Worm (Caenorhabditis elegans): ENCODE results near the gene Y69A2AL.2.

Gene Y69A2AL.2

ce11 chrIV:2461396-2461795 is 20.7 kb upstream of the Y69A2AL.2 start:
- TF ChIP-seq elt-3 (tag; optimal IDR thresholded peaks at IDR 0.05) (no peak), zip-8 (tag; optimal IDR thresholded peaks at IDR 0.05) (peak; percentile 97)

DNA sequence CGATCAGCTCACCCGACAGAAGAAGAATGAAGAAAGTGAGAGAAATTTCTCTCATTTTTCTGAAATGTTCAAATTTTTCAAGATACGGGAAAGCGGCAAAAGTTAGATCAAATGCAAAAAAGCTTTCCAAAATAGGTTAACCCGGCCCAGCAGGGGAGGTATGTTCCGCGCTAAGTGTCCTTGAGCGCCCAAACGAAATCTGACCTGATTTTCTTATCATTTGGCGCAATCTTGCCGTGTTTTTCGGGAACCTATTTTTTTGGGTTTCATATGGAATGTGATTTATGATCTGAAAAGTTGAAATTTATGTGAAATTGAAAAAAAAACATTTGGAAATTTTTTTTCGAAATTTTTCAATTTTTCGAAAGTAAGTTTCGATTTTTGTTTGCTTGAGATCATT is 18.7 kb upstream of the Y69A2AL.2 start, which contains the start of gene cdh-10:
cdh-10 (minus strand) TSS at position 59 of the 400 bp plus-strand sequence.
- TF ChIP-seq nhr-2 (tag; optimal IDR thresholded peaks at IDR 0.05) (no peak), snpc-4 (tag; optimal IDR thresholded peaks at IDR 0.05) (no peak), ceh-43 (GFP tag; optimal IDR thresholded peaks at IDR 0.05) (no peak), mls-2 (tag; optimal IDR thresholded peaks at IDR 0.05) (no peak), ceh-83 (GFP tag; optimal IDR thresholded peaks at IDR 0.05) (no peak), ceh-39 (tag; optimal IDR thresholded peaks at IDR 0.05) (no peak), flh-1 (GFP tag; optimal IDR thresholded peaks at IDR 0.05) (no peak)

ce11 chrIV:2464156-2464555 is 17.9 kb upstream of the Y69A2AL.2 start, which contains the start of gene ilys-3:
ilys-3 (plus strand) TSS chrIV:2464456.
- TF ChIP-seq mab-5 (tag; optimal IDR thresholded peaks at IDR 0.05) (no peak), ces-1 (GFP tag; optimal IDR thresholded peaks at IDR 0.05) (no peak), ceh-83 (GFP tag; optimal IDR thresholded peaks at IDR 0.05) (no peak), elt-3 (tag; optimal IDR thresholded peaks at IDR 0.05) (no peak), mep-1 (tag; optimal IDR thresholded peaks at IDR 0.05) (no peak), nhr-237 (tag; optimal IDR thresholded peaks at IDR 0.05) (no peak), zip-8 (tag; optimal IDR thresholded peaks at IDR 0.05) (no peak), nhr-2 (tag; optimal IDR thresholded peaks at IDR 0.05) (no peak), drap-1 (GFP tag; optimal IDR thresholded peaks at IDR 0.05) (no peak), mls-2 (tag; optimal IDR thresholded peaks at IDR 0.05) (no peak)

DNA sequence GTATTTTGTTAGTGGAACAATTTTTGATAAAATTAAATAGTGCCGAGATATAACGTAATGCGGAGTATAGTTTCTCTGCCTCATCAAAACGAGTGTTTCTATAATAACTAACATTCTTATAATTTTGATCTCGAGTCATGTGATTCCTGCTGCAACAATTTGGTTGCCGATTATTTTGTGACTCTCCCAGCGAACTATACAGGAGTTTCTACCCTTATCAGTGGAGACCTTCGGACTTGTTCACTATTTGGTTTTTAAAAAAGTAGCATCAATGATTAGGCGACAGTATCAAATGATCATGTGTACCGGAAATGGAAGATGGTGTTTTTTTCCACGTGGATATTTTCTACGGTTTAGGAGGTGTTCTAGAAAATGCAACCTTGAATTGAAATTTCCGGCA is 15.8 kb upstream of the Y69A2AL.2 start:
- TF ChIP-seq ceh-39 (tag; optimal IDR thresholded peaks at IDR 0.05) (no peak), ztf-11 (tag; optimal IDR thresholded peaks at IDR 0.05) (no peak), ces-1 (GFP tag; optimal IDR thresholded peaks at IDR 0.05) (no peak), lin-32 (GFP tag; optimal IDR thresholded peaks at IDR 0.05) (no peak), cnd-1 (tag; optimal IDR thresholded peaks at IDR 0.05) (no peak), ceh-43 (GFP tag; optimal IDR thresholded peaks at IDR 0.05) (no peak), M03D4.4 (tag; optimal IDR thresholded peaks at IDR 0.05) (no peak), mep-1 (tag; optimal IDR thresholded peaks at IDR 0.05) (no peak), flh-1 (GFP tag; optimal IDR thresholded peaks at IDR 0.05) (no peak), nhr-28 (tag; optimal IDR thresholded peaks at IDR 0.05) (no peak), zip-8 (tag; optimal IDR thresholded peaks at IDR 0.05) (no peak), sptf-1 (tag; optimal IDR thresholded peaks at IDR 0.05) (no peak), tbx-8 (GFP tag; optimal IDR thresholded peaks at IDR 0.05) (no peak), lsy-2 (tag; optimal IDR thresholded peaks at IDR 0.05) (no peak), unc-62 (GFP tag; optimal IDR thresholded peaks at IDR 0.05) (no peak), mab-5 (tag; optimal IDR thresholded peaks at IDR 0.05) (no peak), unc-39 (tag; optimal IDR thresholded peaks at IDR 0.05) (no peak), ham-2 (GFP tag; optimal IDR thresholded peaks at IDR 0.05) (no peak)

DNA sequence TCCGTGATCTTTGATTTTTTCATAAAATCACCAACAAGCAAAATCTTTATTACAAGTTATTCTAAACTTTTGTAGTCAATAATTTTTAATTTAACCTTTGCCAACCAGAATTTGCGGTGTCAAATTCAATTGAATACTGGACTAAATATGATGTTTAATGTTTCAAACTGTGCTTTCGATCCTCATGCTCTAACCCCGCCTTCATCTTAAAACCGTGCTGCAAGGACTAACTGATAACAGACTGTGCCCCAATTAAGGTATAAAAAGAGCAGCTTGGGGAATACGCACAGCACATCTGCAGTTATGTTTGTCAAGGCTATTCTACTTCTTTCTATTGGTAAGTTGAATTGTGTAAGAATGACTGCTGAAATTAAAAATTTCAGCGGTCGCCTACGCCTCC is 14.7 kb upstream of the Y69A2AL.2 start, which contains the start of gene ilys-2:
ilys-2 (plus strand) TSS at position 301 of the 400 bp plus-strand sequence.
- no peak for TF ChIP-seq ham-2 (GFP tag; optimal IDR thresholded peaks at IDR 0.05)
- no peak for TF ChIP-seq pha-4 (tag; optimal IDR thresholded peaks at IDR 0.05)
- TF ChIP-seq lin-13 (tag; optimal IDR thresholded peaks at IDR 0.05) = no peak
- no peak for TF ChIP-seq nhr-76 (tag; optimal IDR thresholded peaks at IDR 0.05)
- TF ChIP-seq mep-1 (tag; optimal IDR thresholded peaks at IDR 0.05) = no peak
- TF ChIP-seq elt-3 (tag; optimal IDR thresholded peaks at IDR 0.05) = no peak
- no peak for TF ChIP-seq unc-120 (tag; optimal IDR thresholded peaks at IDR 0.05; ENCODE audit: poor library complexity, severe bottlenecking)
- no peak for TF ChIP-seq nhr-2 (tag; optimal IDR thresholded peaks at IDR 0.05)
- TF ChIP-seq M03D4.4 (tag; optimal IDR thresholded peaks at IDR 0.05) = no peak
- no peak for TF ChIP-seq ceh-39 (tag; optimal IDR thresholded peaks at IDR 0.05)
- TF ChIP-seq nhr-12 (tag; optimal IDR thresholded peaks at IDR 0.05) = no peak
- no peak for TF ChIP-seq ces-1 (GFP tag; optimal IDR thresholded peaks at IDR 0.05)
- TF ChIP-seq mls-2 (tag; optimal IDR thresholded peaks at IDR 0.05) = no peak
- no peak for TF ChIP-seq flh-1 (GFP tag; optimal IDR thresholded peaks at IDR 0.05)

ce11 chrIV:2470114-2470513 is 11.9 kb upstream of the Y69A2AL.2 start, which contains the start of gene ilys-1:
ilys-1 (plus strand) TSS chrIV:2470414.
- no peak for TF ChIP-seq mab-5 (tag; optimal IDR thresholded peaks at IDR 0.05)
- no peak for TF ChIP-seq zip-8 (tag; optimal IDR thresholded peaks at IDR 0.05)
- TF ChIP-seq nhr-28 (tag; optimal IDR thresholded peaks at IDR 0.05) = no peak
- no peak for TF ChIP-seq sem-2 (GFP tag; optimal IDR thresholded peaks at IDR 0.05)
- no peak for TF ChIP-seq ceh-83 (GFP tag; optimal IDR thresholded peaks at IDR 0.05)
- no peak for TF ChIP-seq nhr-12 (tag; optimal IDR thresholded peaks at IDR 0.05)

Data from whole organism, mixed stage, embryonic.